Fruit fly (Drosophila melanogaster) whole organism, embryonic: ENCODE results near the gene CG14427.
A peak's percentile ranks its signal among the peaks of the same experiment; 100 is the strongest.

Experiments
- Abd-B ChIP-seq: fragments of 200-800 bp; sonication (Bioruptor generic); optimal IDR thresholded peaks from 2 replicates; lab custom pipeline; 2018; ENCODE audit warnings: missing biosample characterization, mild to moderate bottlenecking, missing genetic modification characterization, moderate library complexity
- Atf3 ChIP-seq: fragments of 200-800 bp; sonication (Bioruptor generic); optimal IDR thresholded peaks from 3 replicates; lab custom pipeline; 2016; ENCODE audit warnings: missing biosample characterization, missing genetic modification characterization
- Atf6 ChIP-seq: fragments of 200-800 bp; sonication (Bioruptor generic); IDR thresholded peaks from 2 replicates; pipeline ENCODE4 v1.3.6; 2022; ENCODE audit warnings: missing biosample characterization, missing genetic modification characterization
- Blimp-1 ChIP-seq: fragments of 200-800 bp; sonication (Bioruptor generic); optimal IDR thresholded peaks from 3 replicates; lab custom pipeline; 2018; ENCODE audit warnings: missing biosample characterization, missing genetic modification characterization, mild to moderate bottlenecking, moderate library complexity, missing genetic modification reagents
- C15 ChIP-seq: fragments of 200-800 bp; sonication (Bioruptor generic); IDR thresholded peaks from 3 replicates; pipeline ENCODE4 v1.3.6; 2022; ENCODE audit warnings: missing biosample characterization, missing genetic modification characterization
- CG10366 ChIP-seq: fragments of 200-800 bp; sonication (Bioruptor generic); IDR thresholded peaks from 2 replicates; pipeline ENCODE4 v1.3.6; 2022; ENCODE audit warnings: missing biosample characterization, missing genetic modification characterization
- CG10959 ChIP-seq: fragments of 200-800 bp; sonication (Bioruptor generic); IDR thresholded peaks from 2 replicates; pipeline ENCODE4 v1.3.6; 2022; ENCODE audit warnings: missing biosample characterization, missing genetic modification characterization
- CG10979 ChIP-seq: fragments of 200-800 bp; sonication (Bioruptor generic); optimal IDR thresholded peaks from 2 replicates; lab custom pipeline; 2018; ENCODE audit warnings: missing biosample characterization, mild to moderate bottlenecking, missing genetic modification characterization, moderate library complexity
- CG12299 ChIP-seq: fragments of 200-800 bp; sonication (Bioruptor generic); optimal IDR thresholded peaks from 2 replicates; lab custom pipeline; 2018; ENCODE audit warnings: missing biosample characterization, mild to moderate bottlenecking, missing genetic modification characterization
- CG14667 ChIP-seq: fragments of 200-800 bp; sonication (Bioruptor generic); IDR thresholded peaks from 2 replicates; pipeline ENCODE4 v1.3.6; 2022; ENCODE audit warnings: missing biosample characterization, missing genetic modification characterization
- CG15514 ChIP-seq: fragments of 200-800 bp; sonication (Bioruptor generic); optimal IDR thresholded peaks from 3 replicates; lab custom pipeline; 2017; ENCODE audit warnings: missing biosample characterization, missing genetic modification characterization, mild to moderate bottlenecking, moderate library complexity, missing genetic modification reagents
- CG15696 ChIP-seq: fragments of 200-800 bp; sonication (Bioruptor generic); optimal IDR thresholded peaks from 2 replicates; lab custom pipeline; 2019; ENCODE audit warnings: missing biosample characterization, mild to moderate bottlenecking, missing genetic modification characterization, moderate library complexity
- CG16815 ChIP-seq: fragments of 200-800 bp; sonication (Bioruptor generic); optimal IDR thresholded peaks from 3 replicates; lab custom pipeline; 2017; ENCODE audit warnings: missing biosample characterization, mild to moderate bottlenecking, missing genetic modification characterization
- CG17361 ChIP-seq: fragments of 200-800 bp; sonication (Bioruptor generic); IDR thresholded peaks from 3 replicates; pipeline ENCODE4 v1.3.6; 2022; ENCODE audit warnings: missing biosample characterization, missing genetic modification characterization
- CG17802 ChIP-seq: fragments of 200-800 bp; sonication (Bioruptor generic); optimal IDR thresholded peaks from 2 replicates; lab custom pipeline; 2018; ENCODE audit warnings: missing biosample characterization, mild to moderate bottlenecking, missing genetic modification characterization, moderate library complexity
- CG17829 ChIP-seq: fragments of 200-800 bp; optimal IDR thresholded peaks from 2 replicates; lab custom pipeline; 2019; ENCODE audit warnings: missing biosample characterization, mild to moderate bottlenecking, missing genetic modification characterization, moderate library complexity
- CG2116 ChIP-seq: fragments of 200-800 bp; sonication (Bioruptor generic); optimal IDR thresholded peaks from 3 replicates; lab custom pipeline; 2018; ENCODE audit warnings: missing biosample characterization, mild to moderate bottlenecking, missing genetic modification characterization
- CG33213 ChIP-seq: fragments of 200-800 bp; sonication (Bioruptor generic); optimal IDR thresholded peaks from 3 replicates; lab custom pipeline; 2016; ENCODE audit warnings: missing biosample characterization, missing genetic modification characterization
- CG34376 ChIP-seq: fragments of 200-800 bp; sonication (Bioruptor generic); optimal IDR thresholded peaks from 2 replicates; lab custom pipeline; 2018; ENCODE audit warnings: missing biosample characterization, mild to moderate bottlenecking, missing genetic modification characterization
- CG7357 ChIP-seq: fragments of 200-800 bp; sonication (Bioruptor generic); IDR thresholded peaks from 3 replicates; pipeline ENCODE4 v1.3.6; 2022; ENCODE audit warnings: missing biosample characterization, missing genetic modification characterization
- CG8478 ChIP-seq: fragments of >200 bp; optimal IDR thresholded peaks from 2 replicates; lab custom pipeline; 2018
- CG9215 ChIP-seq: fragments of 200-800 bp; sonication (Bioruptor generic); IDR thresholded peaks from 2 replicates; pipeline ENCODE4 v1.3.6; 2022; ENCODE audit warnings: missing biosample characterization, missing genetic modification characterization
- CG9437 ChIP-seq: fragments of 200-800 bp; sonication (Bioruptor generic); optimal IDR thresholded peaks from 2 replicates; lab custom pipeline; 2018; ENCODE audit warnings: missing biosample characterization, mild to moderate bottlenecking, missing genetic modification characterization
- Dad ChIP-seq: fragments of 200-800 bp; sonication (Bioruptor generic); optimal IDR thresholded peaks from 3 replicates; lab custom pipeline; 2016; ENCODE audit warnings: missing biosample characterization, missing genetic modification characterization
- E2f1 ChIP-seq: fragments of 200-800 bp; sonication (Bioruptor generic); IDR thresholded peaks from 2 replicates; pipeline ENCODE4 v1.3.6; 2022; ENCODE audit warnings: missing biosample characterization, missing genetic modification characterization
- Gug ChIP-seq: fragments of 200-800 bp; sonication (Bioruptor generic); IDR thresholded peaks from 4 replicates; pipeline ENCODE4 v1.3.6; 2022; ENCODE audit warnings: missing biosample characterization, missing genetic modification characterization
- Med ChIP-seq: fragments of 200-800 bp; sonication (Bioruptor generic); peaks from one replicate; lab custom pipeline; 2016; ENCODE audit warnings: missing biosample characterization, missing genetic modification characterization, mild to moderate bottlenecking, inconsistent platforms, moderate library complexity
- Mes4 ChIP-seq: fragments of 200-800 bp; sonication (Bioruptor generic); optimal IDR thresholded peaks from 2 replicates; lab custom pipeline; 2016; ENCODE audit warnings: missing biosample characterization, missing genetic modification characterization
- PHDP ChIP-seq: fragments of 200-800 bp; sonication (Bioruptor generic); optimal IDR thresholded peaks from 3 replicates; lab custom pipeline; 2018; ENCODE audit warnings: missing biosample characterization, mild to moderate bottlenecking, missing genetic modification characterization, moderate library complexity
- Vsx1 ChIP-seq: fragments of 200-800 bp; sonication (Bioruptor generic); optimal IDR thresholded peaks from 2 replicates; lab custom pipeline; 2017; ENCODE audit warnings: missing biosample characterization, mild to moderate bottlenecking, missing genetic modification characterization, missing genetic modification reagents
- Xrp1 ChIP-seq: fragments of 200-800 bp; sonication (Bioruptor generic); IDR thresholded peaks from 2 replicates; pipeline ENCODE4 v1.3.6; 2022; ENCODE audit warnings: missing biosample characterization, missing genetic modification characterization
- cg ChIP-seq: fragments of 200-800 bp; sonication (Bioruptor generic); optimal IDR thresholded peaks from 3 replicates; lab custom pipeline; 2019; ENCODE audit warnings: missing biosample characterization, mild to moderate bottlenecking, missing genetic modification characterization, moderate library complexity
- ci ChIP-seq: fragments of 200-800 bp; sonication (Bioruptor generic); IDR thresholded peaks from 3 replicates; pipeline ENCODE4 v1.3.6; 2022; ENCODE audit warnings: missing biosample characterization, missing genetic modification characterization
- da ChIP-seq: fragments of 200-800 bp; sonication (Bioruptor generic); optimal IDR thresholded peaks from 2 replicates; lab custom pipeline; 2016; ENCODE audit warnings: missing biosample characterization, missing genetic modification characterization
- dan ChIP-seq: fragments of 200-800 bp; sonication (Bioruptor generic); IDR thresholded peaks from 2 replicates; pipeline ENCODE4 v1.3.6; 2022; ENCODE audit warnings: missing biosample characterization, missing genetic modification characterization
- fru ChIP-seq: fragments of >200 bp; optimal IDR thresholded peaks from 2 replicates; lab custom pipeline; 2017
- gem ChIP-seq: fragments of 200-800 bp; sonication (Bioruptor generic); optimal IDR thresholded peaks from 2 replicates; lab custom pipeline; 2019; ENCODE audit warnings: missing biosample characterization, mild to moderate bottlenecking, missing genetic modification characterization, moderate library complexity
- gfzf ChIP-seq: fragments of 200-800 bp; sonication (Bioruptor generic); optimal IDR thresholded peaks from 2 replicates; lab custom pipeline; 2016; ENCODE audit warnings: missing biosample characterization, mild to moderate bottlenecking, missing genetic modification characterization, moderate library complexity
- hb ChIP-seq: fragments of 200-800 bp; sonication (Bioruptor generic); IDR thresholded peaks from 3 replicates; pipeline ENCODE4 v1.3.6; 2022; ENCODE audit warnings: missing biosample characterization, missing genetic modification characterization; ENCODE audit not compliant: partially characterized antibody
- hbn ChIP-seq: fragments of 200-800 bp; sonication (Bioruptor generic); IDR thresholded peaks from 2 replicates; pipeline ENCODE4 v1.3.6; 2022; ENCODE audit warnings: missing biosample characterization, missing genetic modification characterization; ENCODE audit not compliant: partially characterized antibody
- kni ChIP-seq: fragments of 200-800 bp; sonication (Bioruptor generic); optimal IDR thresholded peaks from 3 replicates; lab custom pipeline; 2017; ENCODE audit warnings: mild to moderate bottlenecking, missing biosample characterization, missing genetic modification reagents, missing genetic modification characterization
- lbe ChIP-seq: fragments of 200-800 bp; sonication (Bioruptor generic); optimal IDR thresholded peaks from 2 replicates; lab custom pipeline; 2016; ENCODE audit warnings: missing biosample characterization, mild to moderate bottlenecking, missing genetic modification characterization
- lilli ChIP-seq: fragments of 200-800 bp; sonication (Bioruptor generic); optimal IDR thresholded peaks from 3 replicates; lab custom pipeline; 2016; ENCODE audit warnings: missing biosample characterization, missing genetic modification characterization
- otp ChIP-seq: fragments of 200-800 bp; sonication (Bioruptor generic); IDR thresholded peaks from 3 replicates; pipeline ENCODE4, ENCODE4 v1.3.6; 2022; ENCODE audit warnings: missing biosample characterization, missing genetic modification characterization
- pnt ChIP-seq: fragments of 200-800 bp; sonication (Bioruptor generic); optimal IDR thresholded peaks from 3 replicates; lab custom pipeline; 2016; ENCODE audit warnings: missing biosample characterization, missing genetic modification characterization
- psq ChIP-seq: fragments of 200-800 bp; sonication (Bioruptor generic); optimal IDR thresholded peaks from 2 replicates; lab custom pipeline; 2017; ENCODE audit warnings: missing biosample characterization, missing genetic modification characterization
- salm ChIP-seq: fragments of 200-800 bp; sonication (Bioruptor generic); optimal IDR thresholded peaks from 2 replicates; lab custom pipeline; 2018; ENCODE audit warnings: missing biosample characterization, mild to moderate bottlenecking, missing genetic modification characterization
- sd ChIP-seq: fragments of 200-800 bp; sonication (Bioruptor generic); optimal IDR thresholded peaks from 3 replicates; lab custom pipeline; 2018; ENCODE audit warnings: missing biosample characterization, mild to moderate bottlenecking, missing genetic modification characterization, moderate library complexity
- sens ChIP-seq: fragments of 200-800 bp; sonication (Bioruptor generic); peaks from one replicate; lab custom pipeline; 2016; ENCODE audit warnings: missing biosample characterization, missing genetic modification characterization
- vvl ChIP-seq: fragments of 200-800 bp; sonication (Bioruptor generic); IDR thresholded peaks from 2 replicates; pipeline ENCODE4 v1.3.6; 2022; ENCODE audit warnings: missing biosample characterization, missing genetic modification characterization

CG14427 gene

DNA sequence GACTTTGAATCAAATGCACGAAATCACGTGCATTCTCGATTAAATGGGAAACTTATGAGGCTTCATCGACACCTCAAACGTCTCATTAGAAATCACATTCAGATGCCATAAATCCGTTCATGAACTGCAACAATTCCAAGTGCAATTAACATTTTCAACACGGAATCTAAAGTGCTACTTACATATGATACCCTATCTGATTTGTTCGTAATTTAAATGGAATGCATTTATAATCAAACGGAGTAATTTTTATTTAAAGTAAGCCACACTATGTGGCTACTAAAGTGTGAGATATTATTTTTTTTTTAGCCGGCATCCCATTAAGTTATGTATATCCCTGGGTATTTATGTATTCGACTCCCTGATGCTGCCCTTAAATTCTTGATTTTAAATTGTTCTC, 32.7 kb upstream of the CG14427 start:
- TF ChIP-seq CG8478 (lab: Kevin White, UChicago): no peak
- TF ChIP-seq Dad (GFP tag; lab: Kevin White, UChicago): no peak
- no peak for TF ChIP-seq salm (tag; lab: Kevin White, UChicago)
- no peak for TF ChIP-seq Gug (GFP tag; lab: Robert Waterston, UW)
- TF ChIP-seq CG15696 (tag; lab: Kevin White, UChicago): no peak
- no peak for TF ChIP-seq C15 (GFP tag; lab: Robert Waterston, UW)
- no peak for TF ChIP-seq sd (tag; lab: Kevin White, UChicago)
- no peak for TF ChIP-seq psq (GFP tag; lab: Kevin White, UChicago)
- no peak for TF ChIP-seq CG15514
- TF ChIP-seq CG10366 (GFP tag; lab: Robert Waterston, UW): no peak
- TF ChIP-seq sens: peak; percentile 83
- TF ChIP-seq Atf3 (GFP tag; lab: Kevin White, UChicago): no peak
- no peak for TF ChIP-seq CG12299 (tag; lab: Kevin White, UChicago)
- peak; percentile 5 for TF ChIP-seq gem (tag; lab: Kevin White, UChicago)
- no peak for TF ChIP-seq dan (GFP tag; lab: Robert Waterston, UW)
- no peak for TF ChIP-seq hb
- TF ChIP-seq lilli: no peak
- no peak for TF ChIP-seq Vsx1 (GFP tag; lab: Kevin White, UChicago)
- TF ChIP-seq E2f1 (GFP tag; lab: Robert Waterston, UW): no peak
- TF ChIP-seq CG9215 (GFP tag; lab: Robert Waterston, UW): no peak
- no peak for TF ChIP-seq CG14667 (GFP tag; lab: Robert Waterston, UW)
- TF ChIP-seq fru (lab: Kevin White, UChicago): no peak
- no peak for TF ChIP-seq CG17802
- TF ChIP-seq gfzf (GFP tag; lab: Kevin White, UChicago): no peak
- peak; percentile 2 for TF ChIP-seq CG10979 (tag; lab: Kevin White, UChicago)

DNA sequence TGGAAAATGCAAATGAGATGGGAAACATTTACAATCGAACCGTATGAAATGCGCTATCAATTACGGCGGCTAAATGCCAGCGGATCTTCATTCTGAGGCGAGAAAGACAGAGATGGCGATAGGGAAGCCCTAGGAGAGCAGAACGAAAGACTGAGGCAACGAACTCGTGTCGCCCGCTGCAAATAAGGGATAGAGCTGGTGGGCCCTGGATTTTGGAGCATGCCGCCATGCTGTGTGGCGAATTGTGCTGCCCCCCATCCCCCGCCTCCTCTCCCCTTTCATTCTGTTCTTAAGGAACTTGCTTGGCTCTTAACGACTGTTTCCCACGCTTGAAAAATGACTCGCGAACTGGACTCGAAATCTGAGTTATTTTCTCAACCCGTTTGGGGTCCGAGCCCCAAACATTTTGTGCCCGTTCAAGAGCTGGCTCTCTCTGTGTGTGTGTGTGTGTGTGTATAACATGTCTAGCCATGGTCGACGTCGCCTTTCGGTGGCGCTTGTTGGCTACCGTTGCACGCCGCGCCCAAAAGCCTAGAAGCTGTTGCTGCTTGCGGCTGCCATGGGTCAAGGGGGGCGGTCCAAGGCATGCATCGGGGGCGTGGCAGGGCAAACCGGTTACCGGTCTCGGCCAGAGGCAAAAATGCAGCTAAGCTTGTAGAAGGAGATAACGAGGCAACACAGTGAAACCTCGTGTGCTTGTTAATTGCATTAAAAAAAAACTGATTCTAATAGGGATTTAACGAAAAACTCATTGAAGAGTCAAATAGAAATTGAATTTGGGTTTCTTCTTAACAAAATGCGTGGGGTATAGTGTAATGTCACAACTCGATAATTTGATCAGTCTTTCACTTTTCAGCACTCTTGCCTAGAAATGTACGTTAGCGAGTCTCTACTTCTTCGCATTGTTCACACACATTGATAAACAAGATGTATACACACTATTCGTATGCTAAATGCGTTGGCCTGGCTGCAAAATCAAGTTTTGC, 32.0 kb upstream of the CG14427 start:
- TF ChIP-seq otp (GFP tag; lab: Robert Waterston, UW) (no peak), Abd-B (GFP tag; lab: Kevin White, UChicago) (no peak), PHDP (no peak), CG16815 (GFP tag; lab: Kevin White, UChicago) (no peak), pnt (GFP tag; lab: Kevin White, UChicago) (no peak), Blimp-1 (GFP tag; lab: Kevin White, UChicago) (peak; percentile 34), ci (GFP tag; lab: Robert Waterston, UW) (0 out of 3 replicates have a peak, but pooled peaks have one; percentile 19), kni (GFP tag; lab: Kevin White, UChicago) (peak; percentile 26), CG7357 (GFP tag; lab: Robert Waterston, UW) (no peak), CG17361 (GFP tag; lab: Robert Waterston, UW) (0 out of 3 replicates have a peak, but pooled peaks have one; percentile 9), vvl (peak; percentile 36; the same call in 1 of the 2 replicates), hbn (GFP tag; lab: Robert Waterston, UW) (no peak), Xrp1 (GFP tag; lab: Robert Waterston, UW) (0 out of 2 replicates have a peak, but pooled peaks have one; percentile 18), CG17829 (tag; lab: Kevin White, UChicago) (no peak), CG33213 (GFP tag; lab: Kevin White, UChicago) (no peak), da (GFP tag; lab: Kevin White, UChicago) (no peak), Med (GFP tag; lab: Kevin White, UChicago) (peak; percentile 25), CG34376 (GFP tag; lab: Kevin White, UChicago) (no peak), CG10959 (GFP tag; lab: Robert Waterston, UW) (no peak), Atf6 (GFP tag; lab: Robert Waterston, UW) (no peak), Mes4 (GFP tag; lab: Kevin White, UChicago) (no peak), lbe (peak; percentile 23), cg (GFP tag; lab: Kevin White, UChicago) (peak; percentile 25), CG9437 (GFP tag; lab: Kevin White, UChicago) (no peak), CG2116 (no peak)
